Fruit fly (Drosophila melanogaster) whole organism, embryonic: ENCODE measurements around the gene Nup153.

Experiments used
- Atf-2 ChIP-seq: fragments of 200-800 bp; sonication (Bioruptor generic); optimal IDR thresholded peaks from 2 replicates; lab custom pipeline; 2016; ENCODE audit warnings: missing biosample characterization, missing genetic modification characterization
- CG11504 ChIP-seq: fragments of 200-800 bp; sonication (Bioruptor generic); optimal IDR thresholded peaks from 3 replicates; lab custom pipeline; 2019; ENCODE audit warnings: missing biosample characterization, mild to moderate bottlenecking, missing genetic modification characterization, moderate library complexity
- CG11560 ChIP-seq: fragments of 200-800 bp; sonication (Bioruptor generic); IDR thresholded peaks from 3 replicates; pipeline ENCODE4 v1.3.6; 2022; ENCODE audit warnings: missing biosample characterization, missing genetic modification characterization
- CG17912 ChIP-seq: fragments of 200-800 bp; sonication (Bioruptor generic); optimal IDR thresholded peaks from 2 replicates; lab custom pipeline; 2018; ENCODE audit warnings: missing biosample characterization, mild to moderate bottlenecking, missing genetic modification characterization
- CG1832 ChIP-seq: fragments of 200-800 bp; sonication (Bioruptor generic); optimal IDR thresholded peaks from 2 replicates; lab custom pipeline; 2017; ENCODE audit warnings: missing biosample characterization, mild to moderate bottlenecking, missing genetic modification characterization, inconsistent platforms
- CG2129 ChIP-seq: fragments of 200-800 bp; sonication (Bioruptor generic); IDR thresholded peaks from 2 replicates; pipeline ENCODE4 v1.3.6; 2022; ENCODE audit warnings: missing biosample characterization, missing genetic modification characterization; ENCODE audit not compliant: partially characterized antibody
- CG32532 ChIP-seq: fragments of 200-800 bp; sonication (Bioruptor generic); IDR thresholded peaks from 2 replicates; pipeline ENCODE4 v1.3.6; 2022; ENCODE audit warnings: missing biosample characterization, missing genetic modification characterization
- CG3407 ChIP-seq: fragments of 200-800 bp; sonication (Bioruptor generic); optimal IDR thresholded peaks from 2 replicates; lab custom pipeline; 2018; ENCODE audit warnings: missing biosample characterization, mild to moderate bottlenecking, missing genetic modification characterization
- CG3838 ChIP-seq: fragments of 200-800 bp; sonication (Bioruptor generic); optimal IDR thresholded peaks from 3 replicates; lab custom pipeline; 2016; ENCODE audit warnings: missing biosample characterization, missing genetic modification characterization
- CG8359 ChIP-seq: fragments of 200-800 bp; sonication (Bioruptor generic); optimal IDR thresholded peaks from 2 replicates; lab custom pipeline; 2017; ENCODE audit warnings: missing biosample characterization, mild to moderate bottlenecking, missing genetic modification characterization, borderline replicate concordance
- CG8478 ChIP-seq: fragments of >200 bp; optimal IDR thresholded peaks from 2 replicates; lab custom pipeline; 2018
- CrebB ChIP-seq: fragments of 200-800 bp; sonication (Bioruptor generic); optimal IDR thresholded peaks from 3 replicates; lab custom pipeline; 2018; ENCODE audit warnings: missing biosample characterization, mild to moderate bottlenecking, missing genetic modification characterization
- D19A ChIP-seq: fragments of 200-800 bp; optimal IDR thresholded peaks from 3 replicates; lab custom pipeline; 2019; ENCODE audit warnings: missing biosample characterization, mild to moderate bottlenecking, missing genetic modification characterization, moderate library complexity
- Deaf1 ChIP-seq: fragments of 200-800 bp; optimal IDR thresholded peaks from 3 replicates; lab custom pipeline; 2019; ENCODE audit warnings: missing biosample characterization, mild to moderate bottlenecking, missing genetic modification characterization, moderate library complexity
- Dip3 ChIP-seq: fragments of 200-800 bp; sonication (Bioruptor generic); optimal IDR thresholded peaks from 3 replicates; lab custom pipeline; 2016; ENCODE audit warnings: missing biosample characterization, missing genetic modification characterization
- Gug ChIP-seq: fragments of 200-800 bp; sonication (Bioruptor generic); IDR thresholded peaks from 4 replicates; pipeline ENCODE4 v1.3.6; 2022; ENCODE audit warnings: missing biosample characterization, missing genetic modification characterization
- HLH54F ChIP-seq: fragments of 200-800 bp; sonication (Bioruptor generic); optimal IDR thresholded peaks from 3 replicates; lab custom pipeline; 2016; ENCODE audit warnings: missing biosample characterization, missing genetic modification characterization
- Hand ChIP-seq: fragments of 200-800 bp; sonication (Bioruptor generic); optimal IDR thresholded peaks from 2 replicates; lab custom pipeline; 2017; ENCODE audit warnings: mild to moderate bottlenecking, missing biosample characterization, missing genetic modification reagents, missing genetic modification characterization
- Mes4 ChIP-seq: fragments of 200-800 bp; sonication (Bioruptor generic); optimal IDR thresholded peaks from 2 replicates; lab custom pipeline; 2016; ENCODE audit warnings: missing biosample characterization, missing genetic modification characterization
- Oli ChIP-seq: fragments of 200-800 bp; sonication (Bioruptor generic); optimal IDR thresholded peaks from 2 replicates; lab custom pipeline; 2018; ENCODE audit warnings: missing biosample characterization, mild to moderate bottlenecking, missing genetic modification characterization, moderate library complexity
- Ptx1 ChIP-seq: fragments of 200-800 bp; sonication (Bioruptor generic); IDR thresholded peaks from 2 replicates; pipeline ENCODE4 v1.3.6; 2022; ENCODE audit warnings: missing biosample characterization, missing genetic modification characterization
- Side ChIP-seq: fragments of 200-800 bp; sonication (Bioruptor generic); optimal IDR thresholded peaks from 2 replicates; lab custom pipeline; 2016; ENCODE audit warnings: missing biosample characterization, missing genetic modification characterization
- Six4 ChIP-seq: fragments of 200-800 bp; sonication (Bioruptor generic); optimal IDR thresholded peaks from 2 replicates; lab custom pipeline; 2016; ENCODE audit warnings: missing biosample characterization, missing genetic modification characterization
- Tbp ChIP-seq: fragments of >200 bp; optimal IDR thresholded peaks from 2 replicates; lab custom pipeline; 2018; ENCODE audit warnings: missing biosample characterization, missing genetic modification characterization
- Usf ChIP-seq: fragments of 200-800 bp; sonication (Bioruptor generic); optimal IDR thresholded peaks from 2 replicates; lab custom pipeline; 2017; ENCODE audit warnings: missing genotype, missing biosample characterization, missing genetic modification characterization
- ato ChIP-seq: fragments of 200-800 bp; sonication (Bioruptor generic); IDR thresholded peaks from 2 replicates; pipeline ENCODE4 v1.3.6; 2022; ENCODE audit warnings: missing biosample characterization, missing genetic modification characterization; ENCODE audit not compliant: partially characterized antibody
- az2 ChIP-seq: fragments of 200-800 bp; sonication (Bioruptor generic); optimal IDR thresholded peaks from 3 replicates; lab custom pipeline; 2016; ENCODE audit warnings: missing biosample characterization, missing genetic modification characterization
- bbx ChIP-seq: fragments of 200-800 bp; sonication (Bioruptor generic); IDR thresholded peaks from 2 replicates; pipeline ENCODE4 v1.3.6; 2022; ENCODE audit warnings: missing biosample characterization, missing genetic modification characterization; ENCODE audit not compliant: partially characterized antibody
- chinmo ChIP-seq: fragments of 200-800 bp; sonication (Bioruptor generic); IDR thresholded peaks from 4 replicates; pipeline ENCODE4 v1.3.6; 2022; ENCODE audit warnings: missing biosample characterization, missing genetic modification characterization; ENCODE audit not compliant: partially characterized antibody
- chm ChIP-seq: fragments of 200-800 bp; sonication (Bioruptor generic); IDR thresholded peaks from 2 replicates; pipeline ENCODE4 v1.3.6; 2022; ENCODE audit warnings: missing biosample characterization, missing genetic modification characterization
- crc ChIP-seq: fragments of 200-800 bp; sonication (Bioruptor generic); optimal IDR thresholded peaks from 2 replicates; lab custom pipeline; 2016; ENCODE audit warnings: missing biosample characterization, missing genetic modification characterization
- fu2 ChIP-seq: fragments of 200-800 bp; sonication (Bioruptor generic); optimal IDR thresholded peaks from 2 replicates; lab custom pipeline; 2016; ENCODE audit warnings: missing biosample characterization, missing genetic modification characterization
- gfzf ChIP-seq: fragments of 200-800 bp; sonication (Bioruptor generic); optimal IDR thresholded peaks from 2 replicates; lab custom pipeline; 2016; ENCODE audit warnings: missing biosample characterization, mild to moderate bottlenecking, missing genetic modification characterization, moderate library complexity
- gt ChIP-seq: fragments of 200-800 bp; sonication (Bioruptor generic); IDR thresholded peaks from 2 replicates; pipeline ENCODE4 v1.3.6; 2022; ENCODE audit warnings: missing biosample characterization, missing genetic modification characterization
- hb ChIP-seq: fragments of 200-800 bp; sonication (Bioruptor generic); IDR thresholded peaks from 3 replicates; pipeline ENCODE4 v1.3.6; 2022; ENCODE audit warnings: missing biosample characterization, missing genetic modification characterization; ENCODE audit not compliant: partially characterized antibody
- hbn ChIP-seq: fragments of 200-800 bp; sonication (Bioruptor generic); IDR thresholded peaks from 2 replicates; pipeline ENCODE4 v1.3.6; 2022; ENCODE audit warnings: missing biosample characterization, missing genetic modification characterization; ENCODE audit not compliant: partially characterized antibody
- jumu ChIP-seq: fragments of 200-800 bp; sonication (Bioruptor generic); optimal IDR thresholded peaks from 3 replicates; lab custom pipeline; 2016; ENCODE audit warnings: missing biosample characterization, missing genetic modification characterization
- lbe ChIP-seq: fragments of 200-800 bp; sonication (Bioruptor generic); optimal IDR thresholded peaks from 2 replicates; lab custom pipeline; 2016; ENCODE audit warnings: missing biosample characterization, mild to moderate bottlenecking, missing genetic modification characterization
- nau ChIP-seq: fragments of 200-800 bp; sonication (Bioruptor generic); optimal IDR thresholded peaks from 3 replicates; lab custom pipeline; 2017; ENCODE audit warnings: missing biosample characterization, mild to moderate bottlenecking, missing genetic modification characterization, missing genetic modification reagents
- onecut ChIP-seq: fragments of 200-800 bp; sonication (Bioruptor generic); IDR thresholded peaks from 2 replicates; pipeline ENCODE4 v1.3.6; 2022; ENCODE audit warnings: missing biosample characterization, missing genetic modification characterization
- ranshi ChIP-seq: fragments of 200-800 bp; sonication (Bioruptor generic); IDR thresholded peaks from 2 replicates; pipeline ENCODE4 v1.3.6; 2022; ENCODE audit warnings: missing biosample characterization, missing genetic modification characterization
- slp2 ChIP-seq: fragments of 200-800 bp; sonication (Bioruptor generic); optimal IDR thresholded peaks from 2 replicates; lab custom pipeline; 2016; ENCODE audit warnings: missing biosample characterization, missing genetic modification characterization
- sr ChIP-seq: fragments of 200-800 bp; sonication (Bioruptor generic); IDR thresholded peaks from 3 replicates; pipeline ENCODE4 v1.3.6; 2022; ENCODE audit warnings: missing biosample characterization, missing genetic modification characterization
- ssp ChIP-seq: fragments of 200-800 bp; sonication (Bioruptor generic); IDR thresholded peaks from 2 replicates; pipeline ENCODE4 v1.3.6; 2022; ENCODE audit warnings: missing biosample characterization, missing genetic modification characterization
- sug ChIP-seq: fragments of 200-800 bp; optimal IDR thresholded peaks from 2 replicates; lab custom pipeline; 2019; ENCODE audit warnings: missing biosample characterization, mild to moderate bottlenecking, missing genetic modification characterization, moderate library complexity
- tll ChIP-seq, 2 experiments: fragments of 200-800 bp in 1 of 2; fragments of >200 bp in 1 of 2; sonication (Bioruptor generic) in 1 of 2; optimal IDR thresholded peaks; 2 replicates each; lab custom pipeline; 2017 to 2019; ENCODE audit warnings: missing biosample characterization in 2 of 2, missing genetic modification characterization in 2 of 2, mild to moderate bottlenecking in 1 of 2, moderate library complexity in 1 of 2
- twi ChIP-seq: fragments of 200-800 bp; optimal IDR thresholded peaks from 2 replicates; lab custom pipeline; 2019; ENCODE audit warnings: missing biosample characterization, mild to moderate bottlenecking, missing genetic modification characterization, moderate library complexity
- zen ChIP-seq: fragments of 200-800 bp; sonication (Bioruptor generic); optimal IDR thresholded peaks from 3 replicates; lab custom pipeline; 2018; ENCODE audit warnings: missing biosample characterization, mild to moderate bottlenecking, missing genetic modification characterization, moderate library complexity
- zfh1 ChIP-seq: fragments of 200-800 bp; sonication (Bioruptor generic); IDR thresholded peaks from 3 replicates; pipeline ENCODE4 v1.3.6; 2022; ENCODE audit warnings: missing biosample characterization, missing genetic modification characterization

Nup153 gene

DNA sequence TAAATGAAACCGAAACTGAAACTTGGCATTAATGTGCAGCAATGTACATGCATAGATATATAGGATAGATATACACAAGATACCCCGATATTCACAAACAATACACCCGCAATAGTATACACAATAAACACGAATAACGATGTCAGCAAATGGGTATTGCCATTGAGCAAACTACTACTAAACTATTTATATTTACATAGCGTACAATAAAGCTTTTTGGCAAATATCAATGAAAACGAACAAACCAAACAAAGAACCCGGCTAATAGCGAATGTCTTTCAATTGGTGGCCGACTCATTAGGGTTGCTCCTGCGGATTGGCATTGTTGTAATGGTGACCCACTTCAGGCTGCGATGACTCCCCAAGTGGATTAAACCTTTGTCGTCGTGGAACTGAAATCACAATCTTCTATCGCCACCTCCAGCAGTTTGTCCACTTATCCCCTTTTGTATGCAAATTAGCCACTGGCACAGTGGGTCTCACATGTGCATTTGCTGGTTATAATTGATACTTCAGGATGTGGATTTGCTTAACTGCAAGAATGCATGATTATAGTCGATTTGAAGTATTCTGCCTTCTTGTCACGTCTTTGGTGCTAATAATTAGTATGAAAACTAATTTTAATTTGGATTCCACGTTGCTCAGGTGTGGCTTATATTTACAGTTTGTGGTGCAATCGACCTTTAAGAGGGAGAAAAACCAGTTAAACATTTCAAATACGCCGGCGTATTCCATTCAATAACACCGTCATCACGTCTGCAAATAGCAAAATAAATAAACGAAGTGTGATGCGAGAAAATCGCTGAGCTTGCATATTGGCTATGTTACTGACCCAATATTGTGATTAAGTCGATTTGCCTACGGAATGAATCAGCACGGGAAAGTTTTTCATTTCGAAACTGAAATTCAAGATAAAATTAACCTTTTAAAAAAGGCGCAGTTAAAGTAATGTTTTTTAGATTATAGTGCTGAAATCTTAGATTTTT is 51.3 kb downstream of the Nup153 start (continued):
- TF ChIP-seq az2 (GFP tag; lab: Kevin White, UChicago) (no peak), bbx (no peak), CG3407 (GFP tag; lab: Kevin White, UChicago) (no peak), sug (peak; percentile 25), crc (GFP tag; lab: Kevin White, UChicago) (peak; percentile 57), Six4 (no peak), CG8478 (lab: Kevin White, UChicago) (no peak), gt (GFP tag; lab: Robert Waterston, UW) (no peak), CG17912 (GFP tag; lab: Kevin White, UChicago) (no peak), jumu (GFP tag; lab: Kevin White, UChicago) (peak; percentile 80), ato (GFP tag; lab: Robert Waterston, UW) (no peak), Hand (GFP tag; lab: Kevin White, UChicago) (no peak), D19A (no peak), Usf (GFP tag; lab: Kevin White, UChicago) (no peak), ssp (GFP tag; lab: Robert Waterston, UW) (no peak), Deaf1 (tag; lab: Kevin White, UChicago) (no peak), chm (GFP tag; lab: Robert Waterston, UW) (no peak), Side (peak; percentile 55), lbe (GFP tag; lab: Kevin White, UChicago) (no peak), CG1832 (GFP tag; lab: Kevin White, UChicago) (no peak), CG11560 (tag; lab: Robert Waterston, UW) (no peak), CG8359 (no peak), twi (tag; lab: Kevin White, UChicago) (no peak), fu2 (GFP tag; lab: Kevin White, UChicago) (no peak), zfh1 (peak; percentile 84), hbn (no peak), onecut (GFP tag; lab: Robert Waterston, UW) (peak; percentile 72), tll (GFP tag; optimal IDR thresholded peaks at IDR 0.05; lab: Kevin White, UChicago) (no peak), sr (GFP tag; lab: Robert Waterston, UW) (0 out of 3 replicates have a peak, but pooled peaks have one; percentile 22), Mes4 (GFP tag; lab: Kevin White, UChicago) (no peak), Tbp (GFP tag; lab: Kevin White, UChicago) (no peak), Gug (GFP tag; lab: Robert Waterston, UW) (no peak), ranshi (GFP tag; lab: Robert Waterston, UW) (no peak), Dip3 (GFP tag; lab: Kevin White, UChicago) (peak; percentile 64), chinmo (GFP tag; lab: Robert Waterston, UW) (0 out of 4 replicates have a peak, but pooled peaks have one; percentile 10), CG2129 (GFP tag; lab: Robert Waterston, UW) (no peak), Oli (tag; lab: Kevin White, UChicago) (peak; percentile 29), HLH54F (GFP tag; lab: Kevin White, UChicago) (no peak), Ptx1 (GFP tag; lab: Robert Waterston, UW) (peak; percentile 58), Atf-2 (GFP tag; lab: Kevin White, UChicago) (no peak), gfzf (GFP tag; lab: Kevin White, UChicago) (no peak), nau (GFP tag; lab: Kevin White, UChicago) (no peak), CG32532 (GFP tag; lab: Robert Waterston, UW) (no peak), zen (tag; lab: Kevin White, UChicago) (no peak), slp2 (GFP tag; lab: Kevin White, UChicago) (peak; percentile 70), CrebB (tag; lab: Kevin White, UChicago) (no peak), CG3838 (no peak), CG11504 (peak; percentile 79), hb (GFP tag; lab: Robert Waterston, UW) (no peak)
